Fruit fly (Drosophila melanogaster) whole organism, embryonic: ENCODE data around the gene T48.

Experiments used
- Abd-B ChIP-seq: fragments of 200-800 bp; sonication (Bioruptor generic); optimal IDR thresholded peaks from 2 replicates; lab custom pipeline; 2018; ENCODE audit warnings: missing biosample characterization, mild to moderate bottlenecking, missing genetic modification characterization, moderate library complexity
- B-H2 ChIP-seq: fragments of 200-800 bp; sonication (Bioruptor generic); optimal IDR thresholded peaks from 2 replicates; lab custom pipeline; 2018; ENCODE audit warnings: missing biosample characterization, mild to moderate bottlenecking, missing genetic modification characterization
- CG10147 ChIP-seq: fragments of 200-800 bp; sonication (Bioruptor generic); optimal IDR thresholded peaks from 2 replicates; lab custom pipeline; 2019; ENCODE audit warnings: missing biosample characterization, mild to moderate bottlenecking, missing genetic modification characterization, moderate library complexity
- CG10543 ChIP-seq: fragments of 200-800 bp; sonication (Bioruptor generic); optimal IDR thresholded peaks from 3 replicates; lab custom pipeline; 2017; ENCODE audit warnings: missing biosample characterization, mild to moderate bottlenecking, missing genetic modification characterization, moderate library complexity
- CG11398 ChIP-seq: fragments of 200-800 bp; sonication (Bioruptor generic); optimal IDR thresholded peaks from 2 replicates; lab custom pipeline; 2016; ENCODE audit warnings: missing biosample characterization, missing genetic modification characterization
- CG15269 ChIP-seq: fragments of 200-800 bp; sonication (Bioruptor generic); optimal IDR thresholded peaks from 2 replicates; lab custom pipeline; 2018; ENCODE audit warnings: missing biosample characterization, mild to moderate bottlenecking, missing genetic modification characterization, moderate library complexity
- CG18262 ChIP-seq: fragments of 200-800 bp; optimal IDR thresholded peaks from 3 replicates; lab custom pipeline; 2019; ENCODE audit warnings: missing biosample characterization, mild to moderate bottlenecking, missing genetic modification characterization, moderate library complexity
- CG18619 ChIP-seq: fragments of 200-800 bp; sonication (Bioruptor generic); optimal IDR thresholded peaks from 3 replicates; lab custom pipeline; 2017; ENCODE audit warnings: missing biosample characterization, mild to moderate bottlenecking, missing genetic modification characterization
- CG31365 ChIP-seq: fragments of 200-800 bp; sonication (Bioruptor generic); optimal IDR thresholded peaks from 2 replicates; lab custom pipeline; 2018; ENCODE audit warnings: missing biosample characterization, mild to moderate bottlenecking, missing genetic modification characterization
- CG9932 ChIP-seq: fragments of 200-800 bp; sonication (Bioruptor generic); IDR thresholded peaks from 2 replicates; pipeline ENCODE4 v1.3.6; 2022; ENCODE audit warnings: missing biosample characterization, missing genetic modification characterization
- Fer1 ChIP-seq: fragments of 200-800 bp; sonication (Bioruptor generic); optimal IDR thresholded peaks from 2 replicates; lab custom pipeline; 2017; ENCODE audit warnings: missing biosample characterization, mild to moderate bottlenecking, missing genetic modification characterization
- Hr3 ChIP-seq: fragments of 200-800 bp; sonication (Bioruptor generic); optimal IDR thresholded peaks from 3 replicates; lab custom pipeline; 2016; ENCODE audit warnings: missing biosample characterization, missing genetic modification characterization
- Hr51 ChIP-seq, 2 experiments: fragments of 200-800 bp; sonication (Bioruptor generic); optimal IDR thresholded peaks; 2 replicates in 1 of 2; 3 replicates in 1 of 2; lab custom pipeline; 2016 to 2018; ENCODE audit warnings: missing biosample characterization in 2 of 2, missing genetic modification characterization in 2 of 2, mild to moderate bottlenecking in 1 of 2, moderate library complexity in 1 of 2
- Hsf ChIP-seq: fragments of 200-800 bp; sonication (Bioruptor generic); optimal IDR thresholded peaks from 3 replicates; lab custom pipeline; 2016; ENCODE audit warnings: missing biosample characterization, missing genetic modification characterization
- Lhr ChIP-seq: fragments of 200-800 bp; sonication (Bioruptor generic); optimal IDR thresholded peaks from 3 replicates; lab custom pipeline; 2017; ENCODE audit warnings: mild to moderate bottlenecking, missing biosample characterization, missing genetic modification reagents, missing genetic modification characterization
- Lpt ChIP-seq: fragments of >200 bp; optimal IDR thresholded peaks from 2 replicates; lab custom pipeline; 2018; ENCODE audit warnings: missing biosample characterization, missing genetic modification characterization
- Mes4 ChIP-seq: fragments of 200-800 bp; sonication (Bioruptor generic); optimal IDR thresholded peaks from 2 replicates; lab custom pipeline; 2016; ENCODE audit warnings: missing biosample characterization, missing genetic modification characterization
- NfI ChIP-seq: fragments of 200-800 bp; sonication (Bioruptor generic); optimal IDR thresholded peaks from 3 replicates; lab custom pipeline; 2018; ENCODE audit warnings: missing biosample characterization, mild to moderate bottlenecking, missing genetic modification characterization, moderate library complexity
- Oli ChIP-seq: fragments of 200-800 bp; sonication (Bioruptor generic); optimal IDR thresholded peaks from 2 replicates; lab custom pipeline; 2018; ENCODE audit warnings: missing biosample characterization, mild to moderate bottlenecking, missing genetic modification characterization, moderate library complexity
- Rx ChIP-seq: fragments of 200-800 bp; sonication (Bioruptor generic); IDR thresholded peaks from 2 replicates; pipeline ENCODE4 v1.3.6; 2022; ENCODE audit warnings: missing biosample characterization, missing genetic modification characterization
- Stat92E ChIP-seq, 3 experiments: fragments of >200 bp in 2 of 3; fragments of 200-800 bp in 1 of 3; sonication (Bioruptor generic) in 1 of 3; optimal IDR thresholded peaks; 2 replicates each; lab custom pipeline; 2017 to 2019; ENCODE audit warnings: missing biosample characterization in 3 of 3, missing genetic modification characterization in 3 of 3, mild to moderate bottlenecking in 1 of 3, moderate library complexity in 1 of 3
- ara ChIP-seq: fragments of 200-800 bp; sonication (Bioruptor generic); IDR thresholded peaks from 2 replicates; pipeline ENCODE4 v1.3.6; 2022; ENCODE audit warnings: missing biosample characterization, missing genetic modification characterization
- bsh ChIP-seq, 2 experiments: fragments of 200-800 bp; sonication (Bioruptor generic); optimal IDR thresholded peaks; 2 replicates each; lab custom pipeline; 2017 to 2018; ENCODE audit warnings: mild to moderate bottlenecking in 2 of 2, missing biosample characterization in 2 of 2, missing genetic modification characterization in 2 of 2, moderate library complexity in 1 of 2
- caup ChIP-seq: fragments of 200-800 bp; sonication (Bioruptor generic); optimal IDR thresholded peaks from 3 replicates; lab custom pipeline; 2017; ENCODE audit warnings: missing biosample characterization, mild to moderate bottlenecking, missing genetic modification characterization, moderate library complexity; ENCODE audit not compliant: severe bottlenecking
- chm ChIP-seq: fragments of 200-800 bp; sonication (Bioruptor generic); IDR thresholded peaks from 2 replicates; pipeline ENCODE4 v1.3.6; 2022; ENCODE audit warnings: missing biosample characterization, missing genetic modification characterization
- dysf ChIP-seq: fragments of 200-800 bp; sonication (Bioruptor generic); IDR thresholded peaks from 3 replicates; pipeline ENCODE4 v1.3.6; 2022; ENCODE audit warnings: missing biosample characterization, missing genetic modification characterization
- en ChIP-seq: fragments of 200-800 bp; sonication (Bioruptor generic); optimal IDR thresholded peaks from 2 replicates; lab custom pipeline; 2016; ENCODE audit warnings: missing biosample characterization, missing genetic modification characterization
- fd3F ChIP-seq: fragments of 200-800 bp; sonication (Bioruptor generic); optimal IDR thresholded peaks from 2 replicates; lab custom pipeline; 2018; ENCODE audit warnings: missing biosample characterization, mild to moderate bottlenecking, missing genetic modification characterization, moderate library complexity
- gcm2 ChIP-seq: fragments of 200-800 bp; sonication (Bioruptor generic); optimal IDR thresholded peaks from 2 replicates; lab custom pipeline; 2016; ENCODE audit warnings: missing biosample characterization, missing genetic modification characterization
- gt ChIP-seq: fragments of 200-800 bp; sonication (Bioruptor generic); IDR thresholded peaks from 2 replicates; pipeline ENCODE4 v1.3.6; 2022; ENCODE audit warnings: missing biosample characterization, missing genetic modification characterization
- hb ChIP-seq: fragments of 200-800 bp; sonication (Bioruptor generic); IDR thresholded peaks from 3 replicates; pipeline ENCODE4 v1.3.6; 2022; ENCODE audit warnings: missing biosample characterization, missing genetic modification characterization; ENCODE audit not compliant: partially characterized antibody
- insv ChIP-seq, 2 experiments: fragments of 200-800 bp; sonication (Bioruptor generic); optimal IDR thresholded peaks; 3 replicates each; lab custom pipeline; 2016 to 2018; ENCODE audit warnings: missing biosample characterization in 2 of 2, missing genetic modification characterization in 2 of 2
- lbe ChIP-seq: fragments of 200-800 bp; sonication (Bioruptor generic); optimal IDR thresholded peaks from 2 replicates; lab custom pipeline; 2016; ENCODE audit warnings: missing biosample characterization, mild to moderate bottlenecking, missing genetic modification characterization
- p53 ChIP-seq: fragments of 200-800 bp; sonication (Bioruptor generic); optimal IDR thresholded peaks from 2 replicates; lab custom pipeline; 2016; ENCODE audit warnings: missing biosample characterization, missing genetic modification characterization
- phol ChIP-seq: fragments of 200-800 bp; sonication (Bioruptor generic); optimal IDR thresholded peaks from 3 replicates; lab custom pipeline; 2018; ENCODE audit warnings: missing biosample characterization, mild to moderate bottlenecking, missing genetic modification characterization, moderate library complexity
- pros ChIP-seq: fragments of 200-800 bp; sonication (Bioruptor generic); optimal IDR thresholded peaks from 3 replicates; lab custom pipeline; 2019; ENCODE audit warnings: missing biosample characterization, mild to moderate bottlenecking, missing genetic modification characterization, moderate library complexity
- run ChIP-seq: fragments of 200-800 bp; sonication (Bioruptor generic); optimal IDR thresholded peaks from 3 replicates; lab custom pipeline; 2018; ENCODE audit warnings: missing biosample characterization, mild to moderate bottlenecking, missing genetic modification characterization
- sc ChIP-seq, 3 experiments: fragments of >200 bp in 2 of 3; fragments of 200-800 bp in 1 of 3; sonication (Bioruptor generic) in 1 of 3; optimal IDR thresholded peaks; 2 replicates in 2 of 3; 3 replicates in 1 of 3; lab custom pipeline; 2017; ENCODE audit warnings: mild to moderate bottlenecking in 1 of 3, missing biosample characterization in 1 of 3, missing genetic modification characterization in 1 of 3, missing genetic modification reagents in 1 of 3
- shn ChIP-seq: fragments of 200-800 bp; sonication (Bioruptor generic); optimal IDR thresholded peaks from 3 replicates; lab custom pipeline; 2016; ENCODE audit warnings: missing biosample characterization, missing genetic modification characterization
- sima ChIP-seq: fragments of 200-800 bp; sonication (Bioruptor generic); optimal IDR thresholded peaks from 2 replicates; lab custom pipeline; 2016; ENCODE audit warnings: missing biosample characterization, missing genetic modification characterization
- slbo ChIP-seq: fragments of 200-800 bp; sonication (Bioruptor generic); IDR thresholded peaks from 2 replicates; pipeline ENCODE4 v1.3.6; 2022; ENCODE audit warnings: missing biosample characterization, missing genetic modification characterization
- sqz ChIP-seq: fragments of 200-800 bp; sonication (Bioruptor generic); optimal IDR thresholded peaks from 3 replicates; lab custom pipeline; 2018; ENCODE audit warnings: missing biosample characterization, mild to moderate bottlenecking, missing genetic modification characterization
- sr ChIP-seq: fragments of 200-800 bp; sonication (Bioruptor generic); IDR thresholded peaks from 3 replicates; pipeline ENCODE4 v1.3.6; 2022; ENCODE audit warnings: missing biosample characterization, missing genetic modification characterization
- ssp ChIP-seq: fragments of 200-800 bp; sonication (Bioruptor generic); IDR thresholded peaks from 2 replicates; pipeline ENCODE4 v1.3.6; 2022; ENCODE audit warnings: missing biosample characterization, missing genetic modification characterization
- tio ChIP-seq: fragments of 200-800 bp; sonication (Bioruptor generic); optimal IDR thresholded peaks from 2 replicates; lab custom pipeline; 2017; ENCODE audit warnings: missing biosample characterization, missing genetic modification characterization, inconsistent platforms
- tna ChIP-seq: fragments of 200-800 bp; sonication (Bioruptor generic); IDR thresholded peaks from 2 replicates; pipeline ENCODE4 v1.3.6; 2022; ENCODE audit warnings: missing biosample characterization, missing genetic modification characterization; ENCODE audit not compliant: partially characterized antibody
- trh ChIP-seq: fragments of 200-800 bp; sonication (Bioruptor generic); optimal IDR thresholded peaks from 2 replicates; lab custom pipeline; 2016; ENCODE audit warnings: missing biosample characterization, missing genetic modification characterization
- twi ChIP-seq: fragments of 200-800 bp; optimal IDR thresholded peaks from 2 replicates; lab custom pipeline; 2019; ENCODE audit warnings: missing biosample characterization, mild to moderate bottlenecking, missing genetic modification characterization, moderate library complexity
- unpg ChIP-seq: fragments of 200-800 bp; sonication (Bioruptor generic); optimal IDR thresholded peaks from 3 replicates; lab custom pipeline; 2018; ENCODE audit warnings: missing biosample characterization, mild to moderate bottlenecking, missing genetic modification characterization, moderate library complexity

The T48 gene

dm6 chr3R:26886283-26886689 lies 4.8 kb downstream of the T48 start (continued):
- TF ChIP-seq chm (GFP tag; lab: Robert Waterston, UW) (no peak), Hr3 (GFP tag; lab: Kevin White, UChicago) (peak; percentile 61), Abd-B (GFP tag; lab: Kevin White, UChicago) (peak; percentile 79), Lpt (GFP tag; lab: Kevin White, UChicago) (no peak), insv (GFP tag; optimal IDR thresholded peaks at IDR 0.05; lab: Kevin White, UChicago) (no peak), CG10543 (GFP tag; lab: Kevin White, UChicago) (peak; percentile 56), lbe (GFP tag; lab: Kevin White, UChicago) (no peak), sr (GFP tag; lab: Robert Waterston, UW) (no peak), twi (peak; percentile 66), trh (GFP tag; lab: Kevin White, UChicago) (no peak), ara (GFP tag; lab: Robert Waterston, UW) (peak; percentile 67), Lhr (GFP tag; lab: Kevin White, UChicago) (peak; percentile 32), gcm2 (no peak), dysf (peak; percentile 75), CG9932 (GFP tag; lab: Robert Waterston, UW) (peak; percentile 30; the same call in 1 of the 2 replicates), CG31365 (tag; lab: Kevin White, UChicago) (no peak), unpg (peak; percentile 78), Oli (tag; lab: Kevin White, UChicago) (peak; percentile 76), sc (optimal IDR thresholded peaks at IDR 0.05; lab: Kevin White, UChicago) (no peak), sc (GFP tag; optimal IDR thresholded peaks at IDR 0.05; lab: Kevin White, UChicago) (peak; percentile 65), hb (no peak), p53 (GFP tag; lab: Kevin White, UChicago) (no peak), en (GFP tag; lab: Kevin White, UChicago) (no peak), Hsf (GFP tag; lab: Kevin White, UChicago) (peak; percentile 23), tna (no peak), NfI (GFP tag; lab: Kevin White, UChicago) (peak; percentile 41), sima (GFP tag; lab: Kevin White, UChicago) (no peak), bsh (GFP tag; optimal IDR thresholded peaks at IDR 0.05; lab: Kevin White, UChicago) (peak; percentile 80 to 85), pros (GFP tag; lab: Kevin White, UChicago) (peak; percentile 24), Hr51 (GFP tag; optimal IDR thresholded peaks at IDR 0.05; lab: Kevin White, UChicago) (peak; percentile 18 to 70), CG11398 (GFP tag; lab: Kevin White, UChicago) (no peak), ssp (GFP tag; lab: Robert Waterston, UW) (no peak), Stat92E (GFP tag; optimal IDR thresholded peaks at IDR 0.05; lab: Kevin White, UChicago) (peak in 1 of 3 experiments; percentile 85), gt (peak; percentile 12; the same call in 1 of the 2 replicates), CG18619 (GFP tag; lab: Kevin White, UChicago) (peak; percentile 61), sqz (GFP tag; lab: Kevin White, UChicago) (peak; percentile 37), B-H2 (GFP tag; lab: Kevin White, UChicago) (no peak), CG15269 (peak; percentile 74), Mes4 (GFP tag; lab: Kevin White, UChicago) (no peak), phol (tag; lab: Kevin White, UChicago) (peak; percentile 76), run (tag; lab: Kevin White, UChicago) (peak; percentile 29), shn (GFP tag; lab: Kevin White, UChicago) (no peak), slbo (GFP tag; lab: Robert Waterston, UW) (peak; percentile 47), CG10147 (GFP tag; lab: Kevin White, UChicago) (peak; percentile 47), Rx (no peak; the same call in 1 of the 2 replicates), caup (GFP tag; lab: Kevin White, UChicago) (peak; percentile 52), Fer1 (GFP tag; lab: Kevin White, UChicago) (peak; percentile 66), CG18262 (tag; lab: Kevin White, UChicago) (peak; percentile 85), tio (peak; percentile 66), fd3F (GFP tag; lab: Kevin White, UChicago) (peak; percentile 29)
